Worm (Caenorhabditis elegans): ENCODE data around the gene Y38E10A.14.

DNA sequence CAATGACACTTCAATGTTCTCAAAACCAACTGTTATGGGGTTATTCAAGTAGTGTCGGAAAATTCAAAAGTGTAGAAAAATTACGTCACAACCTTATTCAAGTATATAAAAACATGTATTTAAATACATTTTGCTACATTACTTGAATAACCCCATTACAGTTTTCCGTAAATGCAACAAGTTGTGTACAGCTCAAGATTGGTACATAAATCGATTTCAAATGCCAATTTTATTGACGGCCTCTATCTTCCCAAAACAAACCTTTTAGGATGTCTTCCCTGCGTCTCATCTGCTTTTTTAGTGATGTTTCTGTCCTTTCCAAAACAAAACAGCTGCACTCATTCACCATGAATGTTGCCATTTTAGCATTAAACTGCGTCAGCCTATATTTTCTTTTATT, 5.1 kb upstream of the Y38E10A.14 start, which contains the start of gene Y38E10A.28:
- no peak for TF ChIP-seq madf-3 (GFP tag; IDR thresholded peaks at IDR 0.05)
- no peak for TF ChIP-seq nhr-90 (tag; optimal IDR thresholded peaks at IDR 0.05)
- TF ChIP-seq ztf-18 (tag; optimal IDR thresholded peaks at IDR 0.05) = no peak

All from whole organism, young adult.